Worm (Caenorhabditis elegans) whole organism, L2 larva: Measurements from ENCODE around the gene atg-18.

ENCODE experiments used
- C34F6.9 ChIP-seq: fragments of 150-350 bp; optimal IDR thresholded peaks from 2 replicates; lab custom pipeline; 2014; ENCODE audit warnings: missing biosample characterization, missing genetic modification characterization
- F13H6.1 ChIP-seq: sonication (generic microtip); optimal IDR thresholded peaks from 2 replicates; lab custom pipeline; 2016; ENCODE audit warnings: missing genetic modification characterization, missing compliant biosample characterization
- Y55F3AM.14 ChIP-seq: fragments of 200-800 bp; sonication (Bioruptor generic); optimal IDR thresholded peaks from 2 replicates; lab custom pipeline; 2018; ENCODE audit warnings: mild to moderate bottlenecking, missing genetic modification characterization, missing compliant biosample characterization
- alr-1 ChIP-seq: fragments of 150-350 bp; optimal IDR thresholded peaks from 2 replicates; lab custom pipeline; 2014; ENCODE audit warnings: missing biosample characterization, missing genetic modification characterization
- ama-1 ChIP-seq: fragments of 150-350 bp; optimal IDR thresholded peaks from 2 replicates; lab custom pipeline; 2018; ENCODE audit warnings: inconsistent platforms
- blmp-1 ChIP-seq: sonication (generic microtip); optimal IDR thresholded peaks from 2 replicates; lab custom pipeline; 2017; ENCODE audit warnings: missing genetic modification characterization, mild to moderate bottlenecking, missing compliant biosample characterization, antibody characterized with exemption, moderate library complexity; ENCODE audit not compliant: insufficient read depth
- crh-2 ChIP-seq: sonication (generic microtip); optimal IDR thresholded peaks from 2 replicates; lab custom pipeline; 2017; ENCODE audit warnings: missing biosample characterization, missing genetic modification characterization
- dmd-4 ChIP-seq: sonication (generic microtip); optimal IDR thresholded peaks from 2 replicates; lab custom pipeline; 2017; ENCODE audit warnings: missing biosample characterization, missing genetic modification characterization
- egl-27 ChIP-seq: sonication (generic microtip); optimal IDR thresholded peaks from 3 replicates; lab custom pipeline; 2017; ENCODE audit warnings: missing biosample characterization, missing genetic modification reagents, missing genetic modification characterization
- elt-1 ChIP-seq: fragments of 150-350 bp; optimal IDR thresholded peaks from 2 replicates; lab custom pipeline; 2014; ENCODE audit warnings: missing biosample characterization, missing genetic modification characterization
- elt-3 ChIP-seq: sonication (generic microtip); optimal IDR thresholded peaks from 2 replicates; lab custom pipeline; 2017; ENCODE audit warnings: missing biosample characterization, missing genetic modification characterization
- fos-1 ChIP-seq: fragments of 150-350 bp; optimal IDR thresholded peaks from 2 replicates; lab custom pipeline; 2014; ENCODE audit warnings: missing biosample characterization, missing genetic modification characterization
- gmeb-1 ChIP-seq: fragments of 150-350 bp; optimal IDR thresholded peaks from 2 replicates; lab custom pipeline; 2014; ENCODE audit warnings: missing biosample characterization, missing genetic modification characterization
- lsy-2 ChIP-seq, 2 experiments: fragments of 150-350 bp in 1 of 2; sonication (generic microtip) in 1 of 2; optimal IDR thresholded peaks; 2 replicates each; lab custom pipeline; 2014 to 2017; ENCODE audit warnings: missing biosample characterization in 2 of 2, missing genetic modification characterization in 2 of 2
- mab-5 ChIP-seq: fragments of 150-350 bp; optimal IDR thresholded peaks from 2 replicates; lab custom pipeline; 2014; ENCODE audit warnings: missing biosample characterization, missing genetic modification characterization
- mdl-1 ChIP-seq, 2 experiments: fragments of 150-350 bp in 1 of 2; sonication (generic microtip) in 1 of 2; optimal IDR thresholded peaks; 2 replicates each; lab custom pipeline; 2017; ENCODE audit warnings: missing biosample characterization in 2 of 2, missing genetic modification characterization in 2 of 2
- nhr-10 ChIP-seq: sonication (generic microtip); optimal IDR thresholded peaks from 2 replicates; lab custom pipeline; 2017; ENCODE audit warnings: missing biosample characterization, missing genetic modification characterization
- nhr-12 ChIP-seq: fragments of 150-350 bp; optimal IDR thresholded peaks from 2 replicates; lab custom pipeline; 2014; ENCODE audit warnings: missing biosample characterization, missing genetic modification characterization
- nhr-129 ChIP-seq: fragments of 150-350 bp; optimal IDR thresholded peaks from 2 replicates; lab custom pipeline; 2014; ENCODE audit warnings: missing biosample characterization, missing genetic modification characterization
- nhr-21 ChIP-seq: fragments of 150-350 bp; optimal IDR thresholded peaks from 2 replicates; lab custom pipeline; 2014; ENCODE audit warnings: missing biosample characterization, missing genetic modification characterization
- nhr-23 ChIP-seq: fragments of 150-350 bp; optimal IDR thresholded peaks from 2 replicates; lab custom pipeline; 2014; ENCODE audit warnings: missing biosample characterization, missing genetic modification reagents, missing genetic modification characterization
- nhr-237 ChIP-seq: fragments of 150-350 bp; optimal IDR thresholded peaks from 2 replicates; lab custom pipeline; 2014; ENCODE audit warnings: missing biosample characterization, missing genetic modification characterization
- nhr-25 ChIP-seq: fragments of 150-350 bp; sonication (generic microtip); optimal IDR thresholded peaks from 3 replicates; lab custom pipeline; 2014; ENCODE audit warnings: missing biosample characterization, missing genetic modification characterization
- peb-1 ChIP-seq: fragments of 150-350 bp; optimal IDR thresholded peaks from 2 replicates; lab custom pipeline; 2014; ENCODE audit warnings: missing biosample characterization, missing genetic modification characterization
- sem-4 ChIP-seq: fragments of 150-350 bp; optimal IDR thresholded peaks from 2 replicates; lab custom pipeline; 2014; ENCODE audit warnings: missing biosample characterization, missing genetic modification reagents, missing genetic modification characterization
- skn-1 ChIP-seq: sonication (generic microtip); optimal IDR thresholded peaks from 2 replicates; lab custom pipeline; 2017; ENCODE audit warnings: missing biosample characterization, missing genetic modification characterization
- sma-3 ChIP-seq: sonication (generic microtip); optimal IDR thresholded peaks from 2 replicates; lab custom pipeline; 2016; ENCODE audit warnings: missing genetic modification reagents, missing genetic modification characterization, missing compliant biosample characterization
- sma-9 ChIP-seq, 2 experiments: fragments of 150-350 bp in 1 of 2; sonication (generic microtip) in 1 of 2; optimal IDR thresholded peaks; 2 replicates each; lab custom pipeline; 2014 to 2016; ENCODE audit warnings: missing genetic modification characterization in 2 of 2, mild to moderate bottlenecking in 1 of 2, missing biosample characterization in 1 of 2, missing compliant biosample characterization in 1 of 2, missing genetic modification reagents in 1 of 2, moderate library complexity in 1 of 2
- snpc-4 ChIP-seq: fragments of 150-350 bp; optimal IDR thresholded peaks from 2 replicates; lab custom pipeline; 2014; ENCODE audit warnings: missing biosample characterization, missing genetic modification characterization
- unc-39 ChIP-seq: fragments of 150-350 bp; optimal IDR thresholded peaks from 2 replicates; lab custom pipeline; 2014; ENCODE audit warnings: missing biosample characterization, missing genetic modification characterization
- unc-62 ChIP-seq: fragments of 150-350 bp; optimal IDR thresholded peaks from 2 replicates; lab custom pipeline; 2014; ENCODE audit warnings: missing biosample characterization, missing genetic modification reagents, missing genetic modification characterization
- zag-1 ChIP-seq: fragments of 150-350 bp; optimal IDR thresholded peaks from 2 replicates; lab custom pipeline; 2014; ENCODE audit warnings: missing biosample characterization, missing genetic modification characterization
- ztf-1 ChIP-seq: fragments of 200-800 bp; sonication (Bioruptor generic); conservative IDR thresholded peaks from 2 replicates; pipeline ENCODE4 v1.3.6; 2022; ENCODE audit warnings: missing genetic modification characterization, missing compliant biosample characterization
- ztf-4 ChIP-seq: fragments of 150-350 bp; optimal IDR thresholded peaks from 2 replicates; lab custom pipeline; 2014; ENCODE audit warnings: missing biosample characterization, missing genetic modification characterization

Gene atg-18

ce11 chrV:8622314-8622713 lies 8.8 kb downstream of the atg-18 start, which contains the start of gene F41E6.1:
Gene F41E6.1, plus strand, starts transcription at chrV:8622614.
- no peak for TF ChIP-seq ama-1
- no peak for TF ChIP-seq C34F6.9 (tag; lab: Kevin White, UChicago)
- TF ChIP-seq nhr-237 = no peak
- TF ChIP-seq elt-1 (tag; lab: Kevin White, UChicago) = no peak
- TF ChIP-seq dmd-4 (tag; lab: Kevin White, UChicago) = no peak
- no peak for TF ChIP-seq elt-3 (tag; lab: Kevin White, UChicago)
- TF ChIP-seq egl-27 = no peak
- TF ChIP-seq zag-1 = no peak
- TF ChIP-seq, all 48 proteins: peak for 0

ce11 chrV:8621213-8621612 lies 9.9 kb downstream of the atg-18 start, which contains the start of gene idpc-2:
Gene idpc-2, minus strand, starts transcription at chrV:8621313.
- TF ChIP-seq lsy-2 (tag; optimal IDR thresholded peaks at IDR 0.05; lab: Kevin White, UChicago) (no peak), nhr-129 (tag; lab: Kevin White, UChicago) (no peak), mab-5 (no peak), nhr-23 (tag; lab: Kevin White, UChicago) (no peak), ztf-1 (GFP tag; lab: Robert Waterston, UW) (no peak), unc-62 (no peak), ztf-4 (tag; lab: Kevin White, UChicago) (no peak), nhr-12 (tag; lab: Kevin White, UChicago) (no peak), zag-1 (no peak), nhr-10 (no peak), dmd-4 (tag; lab: Kevin White, UChicago) (no peak), snpc-4 (tag; lab: Kevin White, UChicago) (no peak), unc-39 (tag; lab: Kevin White, UChicago) (no peak), gmeb-1 (no peak), sma-9 (GFP tag; optimal IDR thresholded peaks at IDR 0.05; lab: Kevin White, UChicago) (no peak), sma-9 (tag; optimal IDR thresholded peaks at IDR 0.05; lab: Kevin White, UChicago) (no peak), elt-3 (tag; lab: Kevin White, UChicago) (no peak), peb-1 (tag; lab: Kevin White, UChicago) (no peak), sem-4 (tag; lab: Kevin White, UChicago) (no peak)
- TF ChIP-seq, all 48 proteins: peak for 0

ce11 chrV:8618738-8619137 lies 12.4 kb downstream of the atg-18 start, which contains the start of gene grd-5:
Gene grd-5, plus strand, starts transcription at chrV:8619032.
- TF ChIP-seq sma-9 (GFP tag; optimal IDR thresholded peaks at IDR 0.05; lab: Kevin White, UChicago) (peak; percentile 39), sma-9 (tag; optimal IDR thresholded peaks at IDR 0.05; lab: Kevin White, UChicago) (no peak), Y55F3AM.14 (no peak)
- TF ChIP-seq, all 48 proteins: peak for 1

- TF ChIP-seq C34F6.9 (tag; lab: Kevin White, UChicago) = no peak
- no peak for TF ChIP-seq lsy-2 (tag; optimal IDR thresholded peaks at IDR 0.05; lab: Kevin White, UChicago)
Observed at ce11 chrV:8615711-8616110, 15.4 kb downstream of the atg-18 start.

- TF ChIP-seq sma-3 (peak; percentile 29), skn-1 (no peak), ama-1 (peak; percentile 55), sem-4 (tag; lab: Kevin White, UChicago) (peak; percentile 28), Y55F3AM.14 (no peak), blmp-1 (tag; lab: Kevin White, UChicago) (peak; percentile 98), ztf-4 (tag; lab: Kevin White, UChicago) (no peak), nhr-21 (peak; percentile 44), F13H6.1 (tag; lab: Kevin White, UChicago) (peak; percentile 7), C34F6.9 (tag; lab: Kevin White, UChicago) (peak; percentile 45), crh-2 (tag; lab: Kevin White, UChicago) (no peak), mdl-1 (tag; optimal IDR thresholded peaks at IDR 0.05; lab: Kevin White, UChicago) (peak in 1 of 2 experiments; percentile 34), nhr-25 (peak; percentile 79), nhr-129 (tag; lab: Kevin White, UChicago) (peak; percentile 46), fos-1 (tag; lab: Kevin White, UChicago) (peak; percentile 43), lsy-2 (tag; optimal IDR thresholded peaks at IDR 0.05; lab: Kevin White, UChicago) (peak in 1 of 2 experiments; percentile 22), sma-9 (GFP tag; optimal IDR thresholded peaks at IDR 0.05; lab: Kevin White, UChicago) (peak; percentile 70), sma-9 (tag; optimal IDR thresholded peaks at IDR 0.05; lab: Kevin White, UChicago) (no peak), alr-1 (tag; lab: Kevin White, UChicago) (no peak)
Observed at ce11 chrV:8610633-8611404, 20.3 kb downstream of the atg-18 start, which contains the start of gene fip-4. Gene fip-4, minus strand, starts transcription at chrV:8611268.
